Fruit fly (Drosophila melanogaster) Kc167 (cell line): ENCODE measurements around the gene Wnt10.

ENCODE experiments used
- Myc ChIP-seq: fragments of >200 bp; optimal IDR thresholded peaks from 2 replicates; lab custom pipeline; 2017; ENCODE audit warnings: missing external identifiers
- insv ChIP-seq: fragments of >200 bp; optimal IDR thresholded peaks from 3 replicates; lab custom pipeline; 2018; ENCODE audit warnings: missing external identifiers
- psq ChIP-seq: fragments of >200 bp; optimal IDR thresholded peaks from 2 replicates; lab custom pipeline; 2017; ENCODE audit warnings: missing external identifiers

DNA sequence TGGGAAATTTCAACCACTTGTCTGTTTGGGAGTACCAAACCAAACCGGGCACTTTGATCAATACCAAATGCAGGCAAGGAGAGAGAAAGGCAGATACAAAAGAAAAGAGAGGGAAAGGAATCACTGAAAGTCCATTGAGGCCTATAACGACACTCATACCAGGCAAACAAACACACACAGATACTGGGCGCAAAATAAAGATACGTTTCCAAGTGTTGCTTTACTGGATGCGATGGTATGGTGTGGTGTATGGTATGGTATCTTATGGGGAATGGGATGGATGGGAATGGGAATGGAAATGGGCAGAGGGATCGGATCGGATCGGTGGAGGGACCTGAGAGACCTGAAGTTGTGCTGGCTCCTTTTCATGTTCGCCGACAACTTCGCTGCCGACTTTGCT, 23.0 kb upstream of the Wnt10 start:
- TF ChIP-seq insv (lab: Kevin White, UChicago) = no peak
- TF ChIP-seq Myc (lab: Kevin White, UChicago) = no peak
- no peak for TF ChIP-seq psq
